Fruit fly (Drosophila melanogaster) whole organism: ENCODE results near the gene IFT57.

ENCODE experiments used
- CG8478 ChIP-seq: fragments of >200 bp; optimal IDR thresholded peaks from 2 replicates; lab custom pipeline; 2018; ENCODE audit warnings: inconsistent platforms
- Dll ChIP-seq: fragments of >200 bp; optimal IDR thresholded peaks from 2 replicates; lab custom pipeline; 2017
- EcR ChIP-seq, 2 experiments: fragments of >200 bp; optimal IDR thresholded peaks; 2 replicates each; lab custom pipeline; 2017; ENCODE audit warnings: missing biosample characterization in 2 of 2, missing genetic modification characterization in 2 of 2, missing genetic modification reagents in 2 of 2
- pan ChIP-seq: fragments of >200 bp; optimal IDR thresholded peaks from 2 replicates; lab custom pipeline; 2017
- psq ChIP-seq: fragments of >200 bp; optimal IDR thresholded peaks from 2 replicates; lab custom pipeline; 2017

DNA sequence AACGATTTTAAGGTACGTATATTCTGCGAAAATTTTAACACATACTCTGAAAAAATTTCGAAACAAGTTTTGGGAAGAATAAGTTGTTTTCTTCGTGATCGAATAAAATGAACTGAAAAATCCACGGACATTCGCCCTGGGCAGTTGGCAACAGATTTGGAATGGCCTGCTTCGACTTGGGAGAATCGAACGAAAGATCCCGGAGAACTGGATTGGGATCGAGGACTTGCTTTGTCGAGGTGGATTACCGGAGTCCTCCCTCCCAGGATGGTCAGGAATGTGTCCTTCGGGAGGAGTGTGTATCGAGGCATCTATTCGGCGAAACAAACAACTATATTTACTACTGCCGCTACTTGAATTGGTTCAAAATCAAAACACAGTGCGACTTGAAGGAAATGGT lies 11.0 kb upstream of the IFT57 start, which contains the start of the genes CG3213 and CG8851:
- TF ChIP-seq psq (lab: Kevin White, UChicago) (no peak), pan (lab: Kevin White, UChicago) (no peak), CG8478 (lab: Kevin White, UChicago) (no peak), Dll (lab: Kevin White, UChicago) (no peak), EcR (GFP tag; optimal IDR thresholded peaks at IDR 0.05; lab: Kevin White, UChicago) (no peak)
